Worm (Caenorhabditis elegans): Measurements from ENCODE around the gene Y1A5A.1.

DNA sequence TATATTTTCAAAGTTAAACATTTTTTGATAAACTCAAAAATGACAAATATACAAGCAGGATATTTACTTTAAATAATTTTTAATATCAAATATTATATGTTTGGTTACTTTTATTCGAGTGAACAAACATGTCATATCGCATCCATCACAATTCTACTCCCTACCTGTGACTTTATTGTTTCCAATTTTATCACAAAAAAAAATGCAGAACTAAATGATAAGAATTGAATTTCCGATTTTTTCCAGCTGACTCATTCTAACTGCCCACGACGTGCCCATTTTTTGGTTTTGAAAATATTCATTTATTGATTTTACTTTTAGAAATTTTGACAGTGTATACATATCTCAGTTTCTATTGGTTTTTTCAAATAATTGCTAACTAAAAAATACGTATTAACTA is 24.5 kb upstream of the Y1A5A.1 start:
- TF ChIP-seq skn-1 (tag; optimal IDR thresholded peaks at IDR 0.05) (no peak), elt-2 (tag; optimal IDR thresholded peaks at IDR 0.05) (peak; percentile 46), nhr-77 (tag; optimal IDR thresholded peaks at IDR 0.05) (no peak), unc-62 (GFP tag; optimal IDR thresholded peaks at IDR 0.05) (no peak), hmg-11 (tag; optimal IDR thresholded peaks at IDR 0.05) (no peak), ZK546.5 (tag; optimal IDR thresholded peaks at IDR 0.05) (no peak), tbx-2 (tag; optimal IDR thresholded peaks at IDR 0.05) (no peak), elt-3 (tag; optimal IDR thresholded peaks at IDR 0.05) (no peak), zag-1 (tag; optimal IDR thresholded peaks at IDR 0.05) (no peak), ama-1 (optimal IDR thresholded peaks at IDR 0.05) (no peak), R02D3.7 (tag; optimal IDR thresholded peaks at IDR 0.05) (no peak), nhr-28 (tag; optimal IDR thresholded peaks at IDR 0.05) (no peak)
